Fruit fly (Drosophila melanogaster) whole organism, pupa: ENCODE results near the gene Nelf-E.
A peak's percentile ranks its signal among the peaks of the same experiment; 100 is the strongest.

Experiments
- CG10348 ChIP-seq: fragments of 200-800 bp; sonication (Bioruptor generic); IDR thresholded peaks from 2 replicates; pipeline ENCODE4 v1.3.6; 2022; ENCODE audit warnings: missing biosample characterization, missing genetic modification characterization
- CG12605 ChIP-seq: fragments of 200-800 bp; sonication (Bioruptor generic); IDR thresholded peaks from 2 replicates; pipeline ENCODE4 v1.3.6; 2022; ENCODE audit warnings: missing biosample characterization, missing genetic modification characterization
- CG13204 ChIP-seq: fragments of 200-800 bp; sonication (Bioruptor generic); optimal IDR thresholded peaks from 2 replicates; lab custom pipeline; 2018; ENCODE audit warnings: missing biosample characterization, mild to moderate bottlenecking, missing genetic modification characterization, moderate library complexity
- CG14655 ChIP-seq: fragments of 200-800 bp; sonication (Bioruptor generic); optimal IDR thresholded peaks from 3 replicates; lab custom pipeline; 2017; ENCODE audit warnings: mild to moderate bottlenecking, missing biosample characterization, missing genetic modification reagents, missing genetic modification characterization
- CG15710 ChIP-seq: fragments of 200-800 bp; sonication (Bioruptor generic); optimal IDR thresholded peaks from 2 replicates; lab custom pipeline; 2018; ENCODE audit warnings: missing biosample characterization, mild to moderate bottlenecking, missing genetic modification characterization, moderate library complexity
- CG17806 ChIP-seq: fragments of 200-800 bp; sonication (Bioruptor generic); optimal IDR thresholded peaks from 2 replicates; lab custom pipeline; 2018; ENCODE audit warnings: missing biosample characterization, mild to moderate bottlenecking, missing genetic modification characterization, moderate library complexity
- CG32121 ChIP-seq: fragments of 200-800 bp; sonication (Bioruptor generic); IDR thresholded peaks from 2 replicates; pipeline ENCODE4 v1.3.6; 2022; ENCODE audit warnings: missing biosample characterization, missing genetic modification characterization
- CG34367 ChIP-seq: fragments of 200-800 bp; sonication (Bioruptor generic); optimal IDR thresholded peaks from 2 replicates; lab custom pipeline; 2018; ENCODE audit warnings: missing biosample characterization, mild to moderate bottlenecking, missing genetic modification characterization
- CG4496 ChIP-seq: fragments of 200-800 bp; sonication (Bioruptor generic); IDR thresholded peaks from 3 replicates; pipeline ENCODE4 v1.3.6; 2022; ENCODE audit warnings: missing biosample characterization, missing genetic modification characterization
- CG8159 ChIP-seq: fragments of 200-800 bp; sonication (Bioruptor generic); optimal IDR thresholded peaks from 3 replicates; lab custom pipeline; 2018; ENCODE audit warnings: missing biosample characterization, mild to moderate bottlenecking, missing genetic modification characterization, moderate library complexity
- CG8301 ChIP-seq: fragments of 200-800 bp; sonication (Bioruptor generic); optimal IDR thresholded peaks from 2 replicates; lab custom pipeline; 2018; ENCODE audit warnings: missing biosample characterization, mild to moderate bottlenecking, missing genetic modification characterization
- CG9948 ChIP-seq: fragments of 200-800 bp; sonication (Bioruptor generic); optimal IDR thresholded peaks from 2 replicates; lab custom pipeline; 2018; ENCODE audit warnings: missing biosample characterization, mild to moderate bottlenecking, missing genetic modification characterization, moderate library complexity
- D1 ChIP-seq: fragments of 200-800 bp; sonication (Bioruptor generic); optimal IDR thresholded peaks from 2 replicates; lab custom pipeline; 2018; ENCODE audit warnings: missing biosample characterization, mild to moderate bottlenecking, missing genetic modification characterization, moderate library complexity
- EcR ChIP-seq: fragments of 200-800 bp; sonication (Bioruptor generic); optimal IDR thresholded peaks from 3 replicates; lab custom pipeline; 2019; ENCODE audit warnings: missing biosample characterization, missing genetic modification characterization, mild to moderate bottlenecking, moderate library complexity, missing genetic modification reagents
- Ets98B ChIP-seq: fragments of 200-800 bp; sonication (Bioruptor generic); IDR thresholded peaks from 2 replicates; pipeline ENCODE4 v1.3.6; 2022; ENCODE audit warnings: missing biosample characterization, missing genetic modification characterization
- Pif1A ChIP-seq: fragments of 200-800 bp; sonication (Bioruptor generic); optimal IDR thresholded peaks from 3 replicates; lab custom pipeline; 2016; ENCODE audit warnings: missing biosample characterization, missing genetic modification characterization
- Pif1B ChIP-seq: fragments of 200-800 bp; sonication (Bioruptor generic); optimal IDR thresholded peaks from 3 replicates; lab custom pipeline; 2016; ENCODE audit warnings: missing biosample characterization, missing genetic modification characterization
- Snoo ChIP-seq: fragments of 200-800 bp; sonication (Bioruptor generic); optimal IDR thresholded peaks from 3 replicates; lab custom pipeline; 2017; ENCODE audit warnings: missing biosample characterization, mild to moderate bottlenecking, missing genetic modification characterization, inconsistent platforms
- fd96Ca ChIP-seq: fragments of 200-800 bp; sonication (Bioruptor generic); IDR thresholded peaks from 3 replicates; pipeline ENCODE4 v1.3.6; 2022; ENCODE audit warnings: missing biosample characterization, missing genetic modification characterization
- gl ChIP-seq: fragments of 200-800 bp; sonication (Bioruptor generic); optimal IDR thresholded peaks from 2 replicates; lab custom pipeline; 2018; ENCODE audit warnings: missing biosample characterization, mild to moderate bottlenecking, missing genetic modification characterization
- rn ChIP-seq: fragments of 200-800 bp; sonication (Bioruptor generic); IDR thresholded peaks from 2 replicates; pipeline ENCODE4 v1.3.6; 2022; ENCODE audit warnings: missing biosample characterization, missing genetic modification characterization

Nelf-E gene

dm6 chr3L:8600752-8601433, at the start of gene Nelf-E, which contains the start of gene RpL14:
Nelf-E (minus strand) TSS chr3L:8600879.
RpL14 (plus strand) TSS chr3L:8601006.
- no peak for TF ChIP-seq CG10348 (GFP tag; lab: Robert Waterston, UW)
- no peak for TF ChIP-seq CG8301
- TF ChIP-seq CG15710 (tag; lab: Kevin White, UChicago) = peak; percentile 82
- TF ChIP-seq EcR = no peak
- TF ChIP-seq CG14655 = no peak
- peak; percentile 47; the same call in 1 of the 2 replicates for TF ChIP-seq CG12605 (GFP tag; lab: Robert Waterston, UW)
- TF ChIP-seq Pif1A (GFP tag; lab: Kevin White, UChicago) = no peak
- no peak for TF ChIP-seq CG17806 (tag; lab: Kevin White, UChicago)
- TF ChIP-seq CG32121 (GFP tag; lab: Robert Waterston, UW) = peak; percentile 83
- TF ChIP-seq gl (tag; lab: Kevin White, UChicago) = peak; percentile 79
- no peak for TF ChIP-seq Snoo (tag; lab: Kevin White, UChicago)
- TF ChIP-seq CG34367 = peak; percentile 90
- no peak for TF ChIP-seq Pif1B (GFP tag; lab: Kevin White, UChicago)
- TF ChIP-seq CG8159 = peak; percentile 66
- TF ChIP-seq fd96Ca (GFP tag; lab: Robert Waterston, UW) = peak; percentile 89
- TF ChIP-seq rn (GFP tag; lab: Robert Waterston, UW) = peak; percentile 82
- no peak for TF ChIP-seq D1
- no peak for TF ChIP-seq CG13204 (GFP tag; lab: Kevin White, UChicago)
- TF ChIP-seq CG4496 (GFP tag; lab: Robert Waterston, UW) = peak; percentile 94
- peak; percentile 84 for TF ChIP-seq Ets98B
- TF ChIP-seq CG9948 (tag; lab: Kevin White, UChicago) = peak; percentile 50

dm6 chr3L:8648836-8649235, 48.2 kb upstream of the Nelf-E start, which contains the start of gene Arr2:
Arr2 (minus strand) TSS chr3L:8648936.
- TF ChIP-seq Snoo (tag; lab: Kevin White, UChicago) = no peak
- TF ChIP-seq, all 21 proteins: peak for 0

- TF ChIP-seq CG15710 (tag; lab: Kevin White, UChicago) (no peak), CG14655 (no peak), rn (GFP tag; lab: Robert Waterston, UW) (no peak), CG17806 (tag; lab: Kevin White, UChicago) (no peak), CG4496 (GFP tag; lab: Robert Waterston, UW) (no peak)
- TF ChIP-seq, all 21 proteins: peak for 0
Measured at dm6 chr3L:8646821-8647220, 46.1 kb upstream of the Nelf-E start, which contains the start of the genes CG13305 and Pex7. CG13305 (minus strand) TSS chr3L:8646822. Pex7 (plus strand) TSS chr3L:8647145.

dm6 chr3L:8643810-8644552, 43.3 kb upstream of the Nelf-E start:
- peak; percentile 72; the same call in 2 of the 3 replicates for TF ChIP-seq CG4496 (GFP tag; lab: Robert Waterston, UW)
- TF ChIP-seq CG8159 = no peak
- TF ChIP-seq fd96Ca (GFP tag; lab: Robert Waterston, UW) = no peak

dm6 chr3L:8641049-8641448, 40.4 kb upstream of the Nelf-E start:
- TF ChIP-seq CG8301 (peak; percentile 4), CG34367 (no peak), Ets98B (0 out of 2 replicates have a peak, but pooled peaks have one; percentile 21), D1 (no peak), CG15710 (tag; lab: Kevin White, UChicago) (no peak), Pif1A (GFP tag; lab: Kevin White, UChicago) (no peak)

- TF ChIP-seq D1 (no peak), CG4496 (GFP tag; lab: Robert Waterston, UW) (0 out of 3 replicates have a peak, but pooled peaks have one; percentile 24)
Measured at dm6 chr3L:8640139-8640538, 39.5 kb upstream of the Nelf-E start, which contains the start of gene Cpr66D. Cpr66D (plus strand) TSS chr3L:8640439.

dm6 chr3L:8633614-8634325, 33.1 kb upstream of the Nelf-E start, which contains the start of gene Cdc6:
Cdc6 (minus strand) TSS chr3L:8634069.
- TF ChIP-seq rn (GFP tag; lab: Robert Waterston, UW) = no peak
- no peak for TF ChIP-seq Pif1B (GFP tag; lab: Kevin White, UChicago)
- TF ChIP-seq EcR = no peak
- no peak for TF ChIP-seq CG32121 (GFP tag; lab: Robert Waterston, UW)
- TF ChIP-seq CG8159 = no peak
- no peak for TF ChIP-seq CG4496 (GFP tag; lab: Robert Waterston, UW)
- no peak for TF ChIP-seq CG8301
- no peak for TF ChIP-seq CG14655
- no peak for TF ChIP-seq CG15710 (tag; lab: Kevin White, UChicago)
- no peak for TF ChIP-seq CG12605 (GFP tag; lab: Robert Waterston, UW)
- no peak for TF ChIP-seq Ets98B
- TF ChIP-seq CG34367 = no peak
- no peak for TF ChIP-seq CG9948 (tag; lab: Kevin White, UChicago)
- TF ChIP-seq D1 = no peak
